Worm (Caenorhabditis elegans): ENCODE measurements around the gene pir-1.

ce11 chrII:9165762-9166460 is 11.2 kb upstream of the pir-1 start, which contains the start of gene W07A12.8:
- TF ChIP-seq mep-1 (tag; optimal IDR thresholded peaks at IDR 0.05): no peak
- no peak for TF ChIP-seq snpc-4 (tag; optimal IDR thresholded peaks at IDR 0.05)
- no peak for TF ChIP-seq nhr-237 (tag; optimal IDR thresholded peaks at IDR 0.05)
- no peak for TF ChIP-seq hlh-1 (tag; optimal IDR thresholded peaks at IDR 0.05)
- TF ChIP-seq mls-2 (tag; optimal IDR thresholded peaks at IDR 0.05): no peak
- TF ChIP-seq nhr-76 (tag; optimal IDR thresholded peaks at IDR 0.05): no peak
- TF ChIP-seq unc-62 (GFP tag; optimal IDR thresholded peaks at IDR 0.05): no peak

All from whole organism, mixed stage, embryonic.